Worm (Caenorhabditis elegans) whole organism, mixed stage, embryonic: ENCODE results near the gene ndg-4.

Source experiments
- M03D4.4 ChIP-seq: sonication (generic microtip); optimal IDR thresholded peaks from 2 replicates; lab custom pipeline; 2017; ENCODE audit warnings: mild to moderate bottlenecking, missing genetic modification characterization, missing compliant biosample characterization
- bed-3 ChIP-seq: fragments of 200-800 bp; sonication (Bioruptor generic); optimal IDR thresholded peaks from 3 replicates; lab custom pipeline; 2018; ENCODE audit warnings: mild to moderate bottlenecking, missing genetic modification characterization, moderate library complexity, missing compliant biosample characterization
- blmp-1 ChIP-seq: fragments of 150-350 bp; optimal IDR thresholded peaks from 2 replicates; lab custom pipeline; 2014; ENCODE audit warnings: missing biosample characterization, missing genetic modification characterization
- ces-1 ChIP-seq: fragments of 150-350 bp; optimal IDR thresholded peaks from 2 replicates; lab custom pipeline; 2014; ENCODE audit warnings: missing biosample characterization, missing genetic modification reagents, missing genetic modification characterization
- cnd-1 ChIP-seq: fragments of 200-800 bp; sonication (Bioruptor generic); optimal IDR thresholded peaks from 2 replicates; lab custom pipeline; 2018; ENCODE audit warnings: mild to moderate bottlenecking, missing genetic modification characterization, missing compliant biosample characterization
- drap-1 ChIP-seq: fragments of 200-800 bp; sonication (Bioruptor generic); optimal IDR thresholded peaks from 3 replicates; lab custom pipeline; 2018; ENCODE audit warnings: mild to moderate bottlenecking, missing genetic modification characterization, missing compliant biosample characterization
- ham-2 ChIP-seq: fragments of 200-800 bp; sonication (Bioruptor generic); optimal IDR thresholded peaks from 2 replicates; lab custom pipeline; 2018; ENCODE audit warnings: mild to moderate bottlenecking, missing genetic modification characterization, missing compliant biosample characterization
- lsy-2 ChIP-seq: fragments of 150-350 bp; optimal IDR thresholded peaks from 2 replicates; lab custom pipeline; 2014; ENCODE audit warnings: missing biosample characterization, missing genetic modification characterization
- mep-1 ChIP-seq: fragments of 150-350 bp; optimal IDR thresholded peaks from 2 replicates; lab custom pipeline; 2017; ENCODE audit warnings: missing biosample characterization, missing genetic modification reagents, missing genetic modification characterization, inconsistent platforms
- mls-2 ChIP-seq: sonication (generic microtip); optimal IDR thresholded peaks from 2 replicates; lab custom pipeline; 2016; ENCODE audit warnings: mild to moderate bottlenecking, missing genetic modification characterization, moderate library complexity, missing compliant biosample characterization
- pha-4 ChIP-seq: fragments of 150-350 bp; optimal IDR thresholded peaks from 2 replicates; lab custom pipeline; 2018; ENCODE audit warnings: missing biosample characterization, missing genetic modification reagents, missing genetic modification characterization
- sem-2 ChIP-seq: fragments of 200-800 bp; sonication (Bioruptor generic); optimal IDR thresholded peaks from 2 replicates; lab custom pipeline; 2018; ENCODE audit warnings: mild to moderate bottlenecking, missing genetic modification characterization, missing compliant biosample characterization
- sptf-1 ChIP-seq: sonication (generic microtip); optimal IDR thresholded peaks from 2 replicates; lab custom pipeline; 2017; ENCODE audit warnings: mild to moderate bottlenecking, missing genetic modification characterization, moderate library complexity, missing compliant biosample characterization
- unc-120 ChIP-seq: sonication (generic microtip); optimal IDR thresholded peaks from 2 replicates; lab custom pipeline; 2017; ENCODE audit warnings: missing genetic modification characterization, missing compliant biosample characterization; ENCODE audit not compliant: poor library complexity, severe bottlenecking

ndg-4 gene

ce11 chrIII:4414041-4414440, 53.1 kb downstream of the ndg-4 start:
- TF ChIP-seq mls-2 (tag; lab: Kevin White, UChicago), result peak; percentile 20
- peak; percentile 64 for TF ChIP-seq drap-1 (GFP tag; lab: Kevin White, UChicago)
- TF ChIP-seq cnd-1, result peak; percentile 62
- TF ChIP-seq ham-2, result peak; percentile 7
- peak; percentile 61 for TF ChIP-seq sptf-1 (tag; lab: Kevin White, UChicago)
- TF ChIP-seq unc-120, result peak; percentile 7
- peak; percentile 12 for TF ChIP-seq ces-1 (GFP tag; lab: Kevin White, UChicago)
- peak; percentile 54 for TF ChIP-seq sem-2 (GFP tag; lab: Kevin White, UChicago)
- TF ChIP-seq M03D4.4 (tag; lab: Kevin White, UChicago), result peak; percentile 46
- TF ChIP-seq bed-3 (GFP tag; lab: Kevin White, UChicago), result peak; percentile 30
- TF ChIP-seq lsy-2 (tag; lab: Kevin White, UChicago), result peak; percentile 18

- TF ChIP-seq ham-2 (no peak), lsy-2 (tag; lab: Kevin White, UChicago) (no peak), drap-1 (GFP tag; lab: Kevin White, UChicago) (no peak), pha-4 (no peak), mep-1 (tag; lab: Kevin White, UChicago) (no peak), blmp-1 (tag; lab: Kevin White, UChicago) (no peak)
These were observed 54.1 kb downstream of the ndg-4 start, which contains the start of gene mpc-1 for ce11 chrIII:4413099-4413498. TSS of gene mpc-1 (plus strand) at chrIII:4413457.
